Worm (Caenorhabditis elegans): ENCODE measurements around the gene srh-145.

The srh-145 gene

DNA sequence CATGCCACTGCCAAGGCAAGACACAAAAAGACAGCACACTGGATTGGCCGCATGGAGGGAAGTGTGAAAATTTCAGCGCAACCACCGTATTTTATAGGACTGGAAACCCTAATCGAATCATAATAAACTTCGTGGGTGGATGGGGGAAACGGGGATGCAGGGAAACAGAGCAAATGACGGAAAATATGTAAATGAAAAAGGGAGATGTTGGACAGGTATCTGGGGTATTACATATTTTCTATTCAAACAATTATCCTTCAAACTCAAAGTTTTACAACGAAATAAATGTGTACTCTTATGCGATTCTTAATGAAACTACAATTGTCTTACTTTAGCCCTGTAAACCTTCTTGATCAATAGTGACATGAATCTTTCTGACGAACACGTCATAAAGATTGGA, 9.3 kb downstream of the srh-145 start, which contains the start of gene F26D2.16:
Gene F26D2.16 (minus strand): TSS at position 101 of the 400 bp plus-strand sequence.
- TF ChIP-seq ceh-82 (tag; optimal IDR thresholded peaks at IDR 0.05): no peak
- TF ChIP-seq egl-27 (tag; optimal IDR thresholded peaks at IDR 0.05): no peak
- TF ChIP-seq unc-55 (GFP tag; optimal IDR thresholded peaks at IDR 0.05): no peak
- TF ChIP-seq nhr-11 (tag; optimal IDR thresholded peaks at IDR 0.05): no peak

DNA sequence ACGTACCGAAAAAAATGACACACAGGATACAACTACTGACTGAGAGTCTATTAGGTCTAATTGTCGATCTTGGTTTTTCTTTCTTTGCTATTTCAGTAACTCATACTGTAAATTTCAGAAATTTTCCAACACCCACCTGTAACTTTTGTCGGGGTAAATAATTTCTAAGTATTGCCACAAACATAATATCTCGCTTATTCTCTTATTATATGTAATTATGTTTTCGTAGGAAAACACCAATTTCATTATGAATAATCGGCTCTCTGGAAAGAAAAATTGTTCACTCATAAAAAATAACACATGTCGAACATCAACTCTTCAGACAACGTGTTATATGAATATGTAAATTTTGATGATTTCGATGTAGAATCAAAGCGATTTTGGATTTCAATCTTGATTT, 10.2 kb downstream of the srh-145 start, which contains the start of gene srw-48:
Gene srw-48 (plus strand): TSS at position 301 of the 400 bp plus-strand sequence.
- no peak for TF ChIP-seq nhr-21 (tag; optimal IDR thresholded peaks at IDR 0.05)
- no peak for TF ChIP-seq snpc-4 (tag; optimal IDR thresholded peaks at IDR 0.05)
- no peak for TF ChIP-seq C34F6.9 (tag; optimal IDR thresholded peaks at IDR 0.05)
- no peak for TF ChIP-seq mbf-1 (tag; optimal IDR thresholded peaks at IDR 0.05)
- TF ChIP-seq mdl-1 (tag; optimal IDR thresholded peaks at IDR 0.05): no peak
- no peak for TF ChIP-seq sem-4 (tag; optimal IDR thresholded peaks at IDR 0.05)
- TF ChIP-seq nhr-25 (tag; optimal IDR thresholded peaks at IDR 0.05): no peak
- no peak for TF ChIP-seq ztf-11 (tag; optimal IDR thresholded peaks at IDR 0.05)
- no peak for TF ChIP-seq mab-5 (tag; optimal IDR thresholded peaks at IDR 0.05)
- no peak for TF ChIP-seq ztf-1 (GFP tag; conservative IDR thresholded peaks at IDR 0.05)
- no peak for TF ChIP-seq peb-1 (tag; optimal IDR thresholded peaks at IDR 0.05)
- TF ChIP-seq egl-27 (tag; optimal IDR thresholded peaks at IDR 0.05): no peak
- no peak for TF ChIP-seq alr-1 (tag; optimal IDR thresholded peaks at IDR 0.05)
- TF ChIP-seq unc-62 (GFP tag; optimal IDR thresholded peaks at IDR 0.05): no peak
- TF ChIP-seq nhr-11 (tag; optimal IDR thresholded peaks at IDR 0.05): no peak
- no peak for TF ChIP-seq aly-2 (tag; optimal IDR thresholded peaks at IDR 0.05)
- TF ChIP-seq R02D3.7 (tag; optimal IDR thresholded peaks at IDR 0.05): no peak
- no peak for TF ChIP-seq nhr-12 (tag; optimal IDR thresholded peaks at IDR 0.05)
- TF ChIP-seq elt-1 (tag; optimal IDR thresholded peaks at IDR 0.05): no peak
- TF ChIP-seq ama-1 (optimal IDR thresholded peaks at IDR 0.05): no peak

DNA sequence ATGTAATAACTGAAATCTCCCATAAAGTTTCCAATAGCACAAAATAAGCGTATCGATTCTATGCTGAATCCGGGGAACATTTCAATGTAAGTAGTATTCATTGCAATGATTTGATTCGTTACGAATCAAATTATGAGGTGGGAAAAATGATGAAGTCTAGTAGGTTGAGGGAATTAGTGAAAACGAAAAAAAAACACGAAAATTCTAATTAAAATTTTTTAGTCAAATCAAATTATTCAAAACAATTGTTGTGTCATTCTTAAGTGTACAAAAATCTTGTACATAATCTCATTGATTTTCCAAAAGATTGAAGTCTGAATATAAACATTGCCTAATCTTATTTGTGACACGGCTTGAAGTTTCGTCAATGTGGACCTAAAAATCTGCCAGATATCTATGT, 13.9 kb downstream of the srh-145 start, which contains the start of gene srw-29:
Gene srw-29 (minus strand): TSS at position 101 of the 400 bp plus-strand sequence.
- TF ChIP-seq skn-1 (tag; optimal IDR thresholded peaks at IDR 0.05): no peak
- TF ChIP-seq Y55F3AM.14 (GFP tag; optimal IDR thresholded peaks at IDR 0.05): no peak
- no peak for TF ChIP-seq nhr-25 (tag; optimal IDR thresholded peaks at IDR 0.05)
- TF ChIP-seq nhr-129 (tag; optimal IDR thresholded peaks at IDR 0.05): no peak
- no peak for TF ChIP-seq lsy-2 (tag; optimal IDR thresholded peaks at IDR 0.05)
- TF ChIP-seq F13H6.1 (tag; optimal IDR thresholded peaks at IDR 0.05): no peak
- no peak for TF ChIP-seq nhr-10 (tag; optimal IDR thresholded peaks at IDR 0.05)
- TF ChIP-seq nhr-77 (tag; optimal IDR thresholded peaks at IDR 0.05): no peak
- TF ChIP-seq aly-2 (tag; optimal IDR thresholded peaks at IDR 0.05): no peak
- no peak for TF ChIP-seq egl-27 (tag; optimal IDR thresholded peaks at IDR 0.05)
- TF ChIP-seq dmd-4 (tag; optimal IDR thresholded peaks at IDR 0.05): no peak
- no peak for TF ChIP-seq ZK546.5 (tag; optimal IDR thresholded peaks at IDR 0.05)
- no peak for TF ChIP-seq unc-62 (GFP tag; optimal IDR thresholded peaks at IDR 0.05)
- no peak for TF ChIP-seq nhr-6 (tag; optimal IDR thresholded peaks at IDR 0.05)

DNA sequence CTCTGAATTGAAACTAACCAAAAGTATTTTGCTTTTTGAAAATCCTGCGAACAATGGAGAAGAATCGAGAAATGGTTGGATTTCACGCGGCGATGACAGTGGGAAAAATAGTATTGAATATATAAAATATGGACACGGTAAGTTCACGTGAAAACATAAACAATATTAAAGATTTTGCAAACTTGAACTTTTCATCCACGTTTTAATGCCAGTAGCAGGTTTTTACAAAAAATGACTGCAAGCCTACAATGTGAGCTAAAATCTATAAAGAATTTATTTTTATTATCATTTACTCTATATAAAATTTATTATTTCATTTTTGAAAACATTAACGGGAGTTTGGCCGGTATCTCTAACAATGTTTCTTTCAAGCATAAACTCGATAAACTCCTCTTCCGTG, 19.0 kb downstream of the srh-145 start, which contains the start of gene F26D2.10:
Gene F26D2.10 (minus strand): TSS at position 101 of the 400 bp plus-strand sequence.
- TF ChIP-seq aly-2 (tag; optimal IDR thresholded peaks at IDR 0.05) (no peak), ceh-82 (tag; optimal IDR thresholded peaks at IDR 0.05) (no peak), egl-27 (tag; optimal IDR thresholded peaks at IDR 0.05) (no peak), ZK546.5 (tag; optimal IDR thresholded peaks at IDR 0.05) (no peak), mbf-1 (tag; optimal IDR thresholded peaks at IDR 0.05) (no peak), skn-1 (tag; optimal IDR thresholded peaks at IDR 0.05) (no peak), sma-9 (GFP tag; optimal IDR thresholded peaks at IDR 0.05) (no peak), sma-9 (tag; optimal IDR thresholded peaks at IDR 0.05) (no peak), sma-3 (GFP tag; optimal IDR thresholded peaks at IDR 0.05) (no peak), zag-1 (tag; optimal IDR thresholded peaks at IDR 0.05) (no peak), unc-55 (GFP tag; optimal IDR thresholded peaks at IDR 0.05) (no peak), lsy-2 (tag; optimal IDR thresholded peaks at IDR 0.05) (no peak), ztf-1 (GFP tag; conservative IDR thresholded peaks at IDR 0.05) (no peak), sem-4 (tag; optimal IDR thresholded peaks at IDR 0.05) (no peak), mab-5 (tag; optimal IDR thresholded peaks at IDR 0.05) (no peak), ztf-11 (tag; optimal IDR thresholded peaks at IDR 0.05) (no peak), nhr-237 (tag; optimal IDR thresholded peaks at IDR 0.05) (no peak), fos-1 (tag; optimal IDR thresholded peaks at IDR 0.05) (no peak)

Data from whole organism, L2 larva.